Worm (Caenorhabditis elegans) whole organism, late embryonic: ENCODE measurements around the gene F14H12.3.

ENCODE experiments used
- fkh-10 ChIP-seq: fragments of 150-350 bp; optimal IDR thresholded peaks from 2 replicates; lab custom pipeline; 2014; ENCODE audit warnings: missing biosample characterization, missing genetic modification reagents, missing genetic modification characterization
- nhr-11 ChIP-seq: fragments of 150-350 bp; optimal IDR thresholded peaks from 2 replicates; lab custom pipeline; 2014; ENCODE audit warnings: missing biosample characterization, missing genetic modification characterization
- nhr-232 ChIP-seq: sonication (generic microtip); optimal IDR thresholded peaks from 2 replicates; lab custom pipeline; 2016; ENCODE audit warnings: missing genetic modification characterization, missing compliant biosample characterization
- tbx-2 ChIP-seq: sonication (generic microtip); optimal IDR thresholded peaks from 2 replicates; lab custom pipeline; 2016; ENCODE audit warnings: missing genetic modification characterization, missing compliant biosample characterization

- no peak for TF ChIP-seq nhr-11 (tag; lab: Kevin White, UChicago)
- no peak for TF ChIP-seq fkh-10 (GFP tag; lab: Kevin White, UChicago)
- TF ChIP-seq tbx-2 (tag; lab: Kevin White, UChicago): no peak
- no peak for TF ChIP-seq nhr-232 (tag; lab: Kevin White, UChicago)
These were observed 33.7 kb downstream of the F14H12.3 start, which contains the start of gene R160.12 for ce11 chrX:4377689-4378088.
